Worm (Caenorhabditis elegans): Measurements from ENCODE around the gene flwr-1.

ce11 chrX:14973085-14973484 is 3.0 kb upstream of the flwr-1 start:
- TF ChIP-seq ztf-11 (tag; optimal IDR thresholded peaks at IDR 0.05) (no peak), tag-97 (GFP tag; IDR thresholded peaks at IDR 0.05) (no peak), snpc-4 (tag; optimal IDR thresholded peaks at IDR 0.05) (no peak), unc-62 (GFP tag; optimal IDR thresholded peaks at IDR 0.05 in 1 of 2) (no peak), unc-62 (tag; optimal IDR thresholded peaks at IDR 0.05) (no peak), lin-15B (tag; optimal IDR thresholded peaks at IDR 0.05) (no peak)
